Worm (Caenorhabditis elegans) whole organism, mixed stage, embryonic: ENCODE measurements around the gene cst-2.

Experiments used
- bed-3 ChIP-seq: fragments of 200-800 bp; sonication (Bioruptor generic); optimal IDR thresholded peaks from 3 replicates; lab custom pipeline; 2018; ENCODE audit warnings: mild to moderate bottlenecking, missing genetic modification characterization, moderate library complexity, missing compliant biosample characterization
- drap-1 ChIP-seq: fragments of 200-800 bp; sonication (Bioruptor generic); optimal IDR thresholded peaks from 3 replicates; lab custom pipeline; 2018; ENCODE audit warnings: mild to moderate bottlenecking, missing genetic modification characterization, missing compliant biosample characterization
- flh-1 ChIP-seq: fragments of 200-800 bp; sonication (Bioruptor generic); optimal IDR thresholded peaks from 2 replicates; lab custom pipeline; 2018; ENCODE audit warnings: mild to moderate bottlenecking, missing genetic modification characterization, moderate library complexity, missing compliant biosample characterization
- lin-13 ChIP-seq: fragments of 150-350 bp; optimal IDR thresholded peaks from 2 replicates; lab custom pipeline; 2014; ENCODE audit warnings: missing biosample characterization, missing genetic modification characterization
- lsy-2 ChIP-seq: fragments of 150-350 bp; optimal IDR thresholded peaks from 2 replicates; lab custom pipeline; 2014; ENCODE audit warnings: missing biosample characterization, missing genetic modification characterization
- mep-1 ChIP-seq: fragments of 150-350 bp; optimal IDR thresholded peaks from 2 replicates; lab custom pipeline; 2017; ENCODE audit warnings: missing biosample characterization, missing genetic modification reagents, missing genetic modification characterization, inconsistent platforms
- nhr-28 ChIP-seq: fragments of 150-350 bp; optimal IDR thresholded peaks from 2 replicates; lab custom pipeline; 2014; ENCODE audit warnings: missing biosample characterization, missing genetic modification characterization
- pha-4 ChIP-seq: fragments of 150-350 bp; optimal IDR thresholded peaks from 2 replicates; lab custom pipeline; 2018; ENCODE audit warnings: missing biosample characterization, missing genetic modification reagents, missing genetic modification characterization

DNA sequence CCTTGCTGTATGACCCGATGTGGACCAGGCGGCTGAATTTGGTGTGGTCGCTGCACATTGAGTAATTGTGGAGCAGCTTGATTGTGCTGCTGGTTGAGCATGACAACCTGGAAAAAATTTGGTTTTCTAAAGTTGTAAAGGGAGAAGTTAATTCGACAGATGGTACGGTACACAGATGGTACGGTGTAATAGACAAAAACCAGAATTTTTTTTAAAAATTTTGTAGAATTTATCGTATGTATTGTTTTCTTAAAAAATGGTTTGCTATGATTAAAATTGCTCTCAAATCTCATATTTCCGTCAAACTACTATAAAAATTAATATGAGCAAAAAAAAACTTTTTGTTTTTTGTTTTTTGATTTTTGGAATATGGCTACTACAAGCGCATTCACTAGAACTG lies 29.0 kb downstream of the cst-2 start, which contains the start of gene pqn-15:
- TF ChIP-seq lin-13 (tag; lab: Kevin White, UChicago), result no peak
- TF ChIP-seq nhr-28 (tag; lab: Kevin White, UChicago), result no peak
- TF ChIP-seq pha-4, result no peak
- TF ChIP-seq flh-1 (GFP tag; lab: Kevin White, UChicago), result no peak
- no peak for TF ChIP-seq bed-3
- TF ChIP-seq drap-1 (GFP tag; lab: Kevin White, UChicago), result no peak
- TF ChIP-seq lsy-2, result no peak
- no peak for TF ChIP-seq mep-1 (tag; lab: Kevin White, UChicago)
